Worm (Caenorhabditis elegans) whole organism, L3 larva: ENCODE measurements around the gene Y47D7A.9.

Experiments
- ama-1 ChIP-seq: fragments of 150-350 bp; optimal IDR thresholded peaks from 2 replicates; lab custom pipeline; 2018
- ceh-16 ChIP-seq: sonication (generic microtip); optimal IDR thresholded peaks from 2 replicates; lab custom pipeline; 2017; ENCODE audit warnings: missing biosample characterization, missing genetic modification characterization
- ceh-9 ChIP-seq: sonication (generic microtip); optimal IDR thresholded peaks from 2 replicates; lab custom pipeline; 2018; ENCODE audit warnings: missing biosample characterization, missing genetic modification characterization
- elt-3 ChIP-seq, 3 experiments: fragments of 150-350 bp in 1 of 3; sonication (generic microtip) in 2 of 3; optimal IDR thresholded peaks; 2 replicates in 2 of 3; 4 replicates in 1 of 3; lab custom pipeline; 2014 to 2017; ENCODE audit warnings: missing biosample characterization in 3 of 3, missing genetic modification characterization in 3 of 3
- eor-1 ChIP-seq, 2 experiments: fragments of 150-350 bp; optimal IDR thresholded peaks; 2 replicates each; lab custom pipeline; 2014 to 2018; ENCODE audit warnings: missing biosample characterization in 2 of 2, missing genetic modification characterization in 2 of 2
- lin-15B ChIP-seq: fragments of 150-350 bp; optimal IDR thresholded peaks from 2 replicates; lab custom pipeline; 2014; ENCODE audit warnings: missing biosample characterization, missing genetic modification characterization
- mdl-1 ChIP-seq: fragments of 150-350 bp; optimal IDR thresholded peaks from 2 replicates; lab custom pipeline; 2014; ENCODE audit warnings: missing biosample characterization, missing genetic modification characterization
- nhr-28 ChIP-seq: fragments of 150-350 bp; optimal IDR thresholded peaks from 2 replicates; lab custom pipeline; 2014; ENCODE audit warnings: missing biosample characterization, missing genetic modification characterization
- nhr-76 ChIP-seq: fragments of 150-350 bp; sonication (generic microtip); optimal IDR thresholded peaks from 5 replicates; lab custom pipeline; 2014; ENCODE audit warnings: missing biosample characterization, missing genetic modification characterization
- pha-4 ChIP-seq: fragments of 150-350 bp; optimal IDR thresholded peaks from 2 replicates; lab custom pipeline; 2014; ENCODE audit warnings: missing biosample characterization, missing genetic modification reagents, missing genetic modification characterization
- unc-62 ChIP-seq: fragments of 150-350 bp; sonication (generic microtip); optimal IDR thresholded peaks from 4 replicates; lab custom pipeline; 2014; ENCODE audit warnings: missing biosample characterization, missing genetic modification reagents, missing genetic modification characterization

- no peak for TF ChIP-seq ceh-9 (tag; lab: Kevin White, UChicago)
- no peak for TF ChIP-seq eor-1 (tag; optimal IDR thresholded peaks at IDR 0.05; lab: Kevin White, UChicago)
- TF ChIP-seq ceh-16 (tag; lab: Kevin White, UChicago), result no peak
- TF ChIP-seq nhr-28 (tag; lab: Kevin White, UChicago), result no peak
- TF ChIP-seq elt-3 (tag; optimal IDR thresholded peaks at IDR 0.05; lab: Kevin White, UChicago), result no peak
- no peak for TF ChIP-seq ama-1 (lab: Kevin White, UChicago)
- TF ChIP-seq pha-4, result no peak
- TF ChIP-seq lin-15B, result no peak
- no peak for TF ChIP-seq nhr-76 (tag; lab: Kevin White, UChicago)
- TF ChIP-seq unc-62 (GFP tag; lab: Kevin White, UChicago), result no peak
- TF ChIP-seq mdl-1 (tag; lab: Kevin White, UChicago), result no peak
Observed at ce11 chrV:4373656-4374055, 50.1 kb downstream of the Y47D7A.9 start.
